Worm (Caenorhabditis elegans) whole organism, L1 larva: Measurements from ENCODE around the gene maoc-1.

Experiments
- C16A3.4 ChIP-seq: fragments of 150-350 bp; optimal IDR thresholded peaks from 2 replicates; lab custom pipeline; 2014; ENCODE audit warnings: missing biosample characterization, missing genetic modification characterization
- F16B12.6 ChIP-seq: fragments of 150-350 bp; optimal IDR thresholded peaks from 2 replicates; lab custom pipeline; 2014; ENCODE audit warnings: missing biosample characterization, missing genetic modification characterization
- blmp-1 ChIP-seq: fragments of 150-350 bp; optimal IDR thresholded peaks from 2 replicates; lab custom pipeline; 2014; ENCODE audit warnings: missing biosample characterization, missing genetic modification characterization
- ceh-63 ChIP-seq: fragments of 200-800 bp; sonication (Bioruptor generic); optimal IDR thresholded peaks from 2 replicates; lab custom pipeline; 2018; ENCODE audit warnings: mild to moderate bottlenecking, missing genetic modification characterization, missing compliant biosample characterization
- ceh-90 ChIP-seq: sonication (generic microtip); optimal IDR thresholded peaks from 2 replicates; lab custom pipeline; 2016; ENCODE audit warnings: missing genetic modification characterization, missing compliant biosample characterization
- ces-1 ChIP-seq: fragments of 150-350 bp; optimal IDR thresholded peaks from 2 replicates; lab custom pipeline; 2014; ENCODE audit warnings: missing biosample characterization, missing genetic modification reagents, missing genetic modification characterization
- dsc-1 ChIP-seq: sonication (generic microtip); optimal IDR thresholded peaks from 2 replicates; lab custom pipeline; 2016; ENCODE audit warnings: mild to moderate bottlenecking, missing genetic modification characterization, missing compliant biosample characterization
- efl-1 ChIP-seq, 4 experiments: fragments of 150-350 bp; optimal IDR thresholded peaks in 3 of 4; peaks in 1 of 4; 1 replicate in 1 of 4; 2 replicates in 3 of 4; lab custom pipeline; 2014; ENCODE audit warnings: missing biosample characterization in 2 of 4, missing genetic modification characterization in 2 of 4, missing genetic modification reagents in 2 of 4
- egl-13 ChIP-seq: sonication (generic microtip); optimal IDR thresholded peaks from 2 replicates; lab custom pipeline; 2016; ENCODE audit warnings: missing genotype, missing genetic modification reagents, missing genetic modification characterization, missing compliant biosample characterization
- egl-27 ChIP-seq, 2 experiments: fragments of 150-350 bp in 1 of 2; sonication (generic microtip); optimal IDR thresholded peaks; 3 replicates each; lab custom pipeline; 2017 to 2018; ENCODE audit warnings: missing biosample characterization in 2 of 2, missing genetic modification characterization in 2 of 2, missing genetic modification reagents in 2 of 2
- elt-2 ChIP-seq: sonication (generic microtip); optimal IDR thresholded peaks from 2 replicates; lab custom pipeline; 2016; ENCODE audit warnings: missing genetic modification characterization, mild to moderate bottlenecking, inconsistent platforms, missing compliant biosample characterization, missing genetic modification reagents
- elt-3 ChIP-seq, 6 experiments: fragments of 150-350 bp in 1 of 6; sonication (generic microtip); optimal IDR thresholded peaks; 2 replicates each; lab custom pipeline; 2017 to 2018; ENCODE audit warnings: missing biosample characterization in 6 of 6, missing genetic modification characterization in 6 of 6, inconsistent platforms in 1 of 6
- fkh-10 ChIP-seq: sonication (generic microtip); optimal IDR thresholded peaks from 2 replicates; lab custom pipeline; 2017; ENCODE audit warnings: missing biosample characterization, missing genetic modification reagents, missing genetic modification characterization
- grh-1 ChIP-seq: fragments of 200-800 bp; sonication (Bioruptor generic); IDR thresholded peaks from 2 replicates; pipeline ENCODE4 v1.3.6; 2022; ENCODE audit warnings: missing genetic modification reagents, missing genetic modification characterization, missing compliant biosample characterization
- hpl-2 ChIP-seq: fragments of 150-350 bp; optimal IDR thresholded peaks from 2 replicates; lab custom pipeline; 2014; ENCODE audit warnings: missing biosample characterization, missing genetic modification reagents, missing genetic modification characterization
- isw-1 ChIP-seq: fragments of 200-800 bp; sonication (Bioruptor generic); IDR thresholded peaks from 2 replicates; pipeline ENCODE4 v1.3.6; 2022; ENCODE audit warnings: missing genetic modification characterization, missing compliant biosample characterization
- jun-1 ChIP-seq: fragments of 150-350 bp; optimal IDR thresholded peaks from 2 replicates; lab custom pipeline; 2014; ENCODE audit warnings: missing biosample characterization, missing genetic modification reagents, missing genetic modification characterization
- lin-14 ChIP-seq: fragments of 200-800 bp; sonication (Bioruptor generic); optimal IDR thresholded peaks from 2 replicates; lab custom pipeline; 2018; ENCODE audit warnings: mild to moderate bottlenecking, missing genetic modification characterization, moderate library complexity, missing compliant biosample characterization
- lin-35 ChIP-seq, 2 experiments: fragments of 150-350 bp; optimal IDR thresholded peaks; 2 replicates each; lab custom pipeline; 2014; ENCODE audit warnings: missing biosample characterization in 2 of 2, missing genetic modification characterization in 2 of 2, missing genetic modification reagents in 2 of 2
- lsy-2 ChIP-seq, 2 experiments: fragments of 150-350 bp; optimal IDR thresholded peaks; 2 replicates each; lab custom pipeline; 2014; ENCODE audit warnings: missing biosample characterization in 2 of 2, missing genetic modification characterization in 2 of 2
- mep-1 ChIP-seq: fragments of 150-350 bp; optimal IDR thresholded peaks from 2 replicates; lab custom pipeline; 2014; ENCODE audit warnings: missing biosample characterization, missing genetic modification characterization
- nhr-12 ChIP-seq: sonication (generic microtip); optimal IDR thresholded peaks from 2 replicates; lab custom pipeline; 2017; ENCODE audit warnings: missing biosample characterization, missing genetic modification characterization
- nhr-71 ChIP-seq: sonication (generic microtip); optimal IDR thresholded peaks from 2 replicates; lab custom pipeline; 2016; ENCODE audit warnings: mild to moderate bottlenecking, missing genetic modification characterization, moderate library complexity, missing compliant biosample characterization
- pax-3 ChIP-seq: fragments of 200-800 bp; sonication (Bioruptor generic); optimal IDR thresholded peaks from 2 replicates; lab custom pipeline; 2018; ENCODE audit warnings: mild to moderate bottlenecking, missing genetic modification characterization, moderate library complexity, missing compliant biosample characterization
- snpc-4 ChIP-seq: fragments of 150-350 bp; optimal IDR thresholded peaks from 2 replicates; lab custom pipeline; 2014; ENCODE audit warnings: missing biosample characterization, missing genetic modification characterization
- snu-23 ChIP-seq: sonication (generic microtip); optimal IDR thresholded peaks from 2 replicates; lab custom pipeline; 2016; ENCODE audit warnings: missing genetic modification characterization, missing compliant biosample characterization
- sptf-1 ChIP-seq: fragments of 150-350 bp; optimal IDR thresholded peaks from 2 replicates; lab custom pipeline; 2014; ENCODE audit warnings: missing biosample characterization, missing genetic modification characterization
- swsn-7 ChIP-seq: sonication (generic microtip); optimal IDR thresholded peaks from 2 replicates; lab custom pipeline; 2016; ENCODE audit warnings: missing genetic modification characterization, missing compliant biosample characterization
- tbx-2 ChIP-seq: sonication (generic microtip); optimal IDR thresholded peaks from 2 replicates; lab custom pipeline; 2016; ENCODE audit warnings: missing genetic modification characterization, missing compliant biosample characterization
- unc-130 ChIP-seq: fragments of 150-350 bp; optimal IDR thresholded peaks from 2 replicates; lab custom pipeline; 2017; ENCODE audit warnings: missing biosample characterization, missing genetic modification characterization, inconsistent platforms
- zip-4 ChIP-seq: fragments of 200-800 bp; sonication (Bioruptor generic); optimal IDR thresholded peaks from 2 replicates; lab custom pipeline; 2018; ENCODE audit warnings: mild to moderate bottlenecking, missing genetic modification characterization, moderate library complexity, missing compliant biosample characterization
- ztf-11 ChIP-seq, 2 experiments: sonication (generic microtip); optimal IDR thresholded peaks; 2 replicates each; lab custom pipeline; 2016 to 2017; ENCODE audit warnings: missing genetic modification characterization in 2 of 2, missing biosample characterization in 1 of 2, missing compliant biosample characterization in 1 of 2

maoc-1 gene

DNA sequence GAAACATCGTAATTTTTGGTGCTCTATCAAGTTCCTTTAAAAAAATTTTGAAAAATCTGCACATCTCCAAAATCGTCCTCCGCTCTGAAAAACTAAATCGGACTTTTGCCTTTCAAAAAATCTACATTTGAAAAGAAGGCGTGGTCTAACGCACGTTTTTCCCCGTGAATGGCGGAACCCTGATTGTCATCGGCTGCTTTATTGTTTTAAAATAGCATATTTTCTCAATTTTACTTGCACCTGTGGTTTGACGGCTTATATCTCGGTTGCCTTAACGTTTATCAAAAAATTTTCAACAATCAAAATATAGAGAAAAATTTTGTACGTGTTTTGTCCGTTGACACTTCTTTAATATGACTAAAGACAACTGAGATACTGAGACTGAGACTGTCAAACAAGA is 35.9 kb downstream of the maoc-1 start:
- TF ChIP-seq tbx-2 (tag; lab: Kevin White, UChicago) = no peak
- TF ChIP-seq efl-1 (optimal IDR thresholded peaks at IDR 0.05; lab: Kevin White, UChicago) = no peak
- peak in 1 of 2 experiments; percentile 54 for TF ChIP-seq efl-1 (GFP tag; optimal IDR thresholded peaks at IDR 0.05 in 1 of 2; lab: Kevin White, UChicago)
- peak; percentile 90 for TF ChIP-seq snpc-4 (tag; lab: Kevin White, UChicago)

DNA sequence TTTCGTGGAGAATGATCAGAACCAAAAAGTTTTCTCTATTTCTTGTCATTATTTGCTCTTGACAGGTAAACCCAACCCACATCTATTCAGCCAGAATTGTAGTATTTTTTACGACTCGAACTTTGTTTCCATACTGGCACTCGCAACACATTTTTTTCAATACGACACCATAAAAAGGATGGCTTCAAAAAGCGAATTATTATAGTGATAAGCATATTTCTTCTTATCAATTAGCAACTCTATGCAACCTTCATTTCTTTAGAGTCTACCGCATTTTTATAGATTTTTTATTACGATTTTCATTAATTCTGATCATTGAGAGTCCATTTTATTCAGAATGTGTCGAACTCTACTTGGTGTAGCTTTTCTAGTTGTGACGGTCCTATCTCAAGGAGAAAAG is 36.4 kb downstream of the maoc-1 start, which contains the start of gene ctsa-3.1:
Gene ctsa-3.1 (plus strand): TSS at position 337 of the 400 bp plus-strand sequence.
- TF ChIP-seq fkh-10 (GFP tag; lab: Kevin White, UChicago) = no peak
- peak; percentile 1 for TF ChIP-seq lin-14
- TF ChIP-seq jun-1 (tag; lab: Kevin White, UChicago) = no peak
- no peak for TF ChIP-seq dsc-1
- TF ChIP-seq elt-2 (tag; lab: Kevin White, UChicago) = peak; percentile 66
- TF ChIP-seq F16B12.6 (tag; lab: Kevin White, UChicago) = no peak

DNA sequence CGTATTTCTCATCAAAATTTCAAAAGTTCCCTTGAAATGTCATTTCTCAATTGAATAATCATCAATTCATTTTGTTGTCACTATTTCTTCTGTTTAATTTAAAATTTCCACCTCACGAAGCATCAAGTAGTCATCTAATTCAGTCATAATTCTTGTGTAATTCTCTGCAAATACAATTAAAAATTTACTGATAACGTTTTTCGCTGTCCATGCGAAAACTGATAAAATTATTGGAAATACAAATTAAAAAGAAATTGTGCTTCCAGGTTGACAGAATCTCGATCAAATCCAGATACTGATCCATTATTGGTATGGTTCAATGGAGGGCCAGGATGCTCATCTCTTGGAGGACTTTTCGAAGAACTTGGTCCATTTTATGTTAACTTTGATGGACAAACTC is 37.2 kb downstream of the maoc-1 start:
- TF ChIP-seq zip-4 (no peak), grh-1 (GFP tag; lab: Robert Waterston, UW) (no peak), tbx-2 (tag; lab: Kevin White, UChicago) (no peak), blmp-1 (tag; lab: Kevin White, UChicago) (no peak), lin-14 (no peak), lin-35 (GFP tag; optimal IDR thresholded peaks at IDR 0.05; lab: Kevin White, UChicago) (peak in 1 of 2 experiments; percentile 4), ces-1 (GFP tag; lab: Kevin White, UChicago) (no peak), snu-23 (GFP tag; lab: Kevin White, UChicago) (no peak), C16A3.4 (no peak), ztf-11 (tag; optimal IDR thresholded peaks at IDR 0.05; lab: Kevin White, UChicago) (no peak), swsn-7 (tag; lab: Kevin White, UChicago) (no peak), mep-1 (tag; lab: Kevin White, UChicago) (no peak), unc-130 (tag; lab: Kevin White, UChicago) (no peak), sptf-1 (tag; lab: Kevin White, UChicago) (no peak), nhr-12 (tag; lab: Kevin White, UChicago) (no peak), isw-1 (GFP tag; lab: Robert Waterston, UW) (no peak), hpl-2 (GFP tag; lab: Kevin White, UChicago) (no peak), elt-3 (tag; optimal IDR thresholded peaks at IDR 0.05; lab: Kevin White, UChicago) (no peak), lsy-2 (tag; optimal IDR thresholded peaks at IDR 0.05; lab: Kevin White, UChicago) (no peak), efl-1 (optimal IDR thresholded peaks at IDR 0.05; lab: Kevin White, UChicago) (no peak), efl-1 (GFP tag; optimal IDR thresholded peaks at IDR 0.05 in 1 of 2; lab: Kevin White, UChicago) (peak in 1 of 2 experiments; percentile 65), elt-2 (tag; lab: Kevin White, UChicago) (peak; percentile 32)

DNA sequence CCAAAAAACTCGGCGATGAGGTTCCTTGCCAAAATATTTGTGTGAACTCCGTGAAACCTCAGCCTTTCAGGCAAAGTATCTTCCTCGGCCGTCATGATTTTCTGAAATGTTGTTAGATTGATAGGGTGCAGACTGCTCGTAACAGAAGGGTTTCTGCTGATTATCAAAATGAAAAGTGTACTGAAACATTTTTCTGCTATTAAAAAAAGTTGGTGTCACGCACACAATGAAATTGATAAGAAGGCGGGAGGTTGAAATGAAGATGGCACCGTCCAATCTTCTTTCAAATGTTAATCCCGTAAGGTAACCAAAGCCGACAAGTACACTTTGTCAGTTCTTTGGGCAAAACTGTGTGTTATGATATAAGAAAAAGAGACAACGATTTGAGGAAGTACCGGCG is 40.9 kb downstream of the maoc-1 start:
- peak; percentile 2 for TF ChIP-seq nhr-71 (tag; lab: Kevin White, UChicago)
- no peak for TF ChIP-seq pax-3 (tag; lab: Kevin White, UChicago)
- peak; percentile 8 for TF ChIP-seq elt-2 (tag; lab: Kevin White, UChicago)
- TF ChIP-seq sptf-1 (tag; lab: Kevin White, UChicago) = no peak
- TF ChIP-seq grh-1 (GFP tag; lab: Robert Waterston, UW) = no peak
- no peak for TF ChIP-seq dsc-1
- no peak for TF ChIP-seq egl-13 (tag; lab: Kevin White, UChicago)
- no peak for TF ChIP-seq jun-1 (tag; lab: Kevin White, UChicago)
- no peak for TF ChIP-seq ceh-90 (tag; lab: Kevin White, UChicago)
- TF ChIP-seq lin-35 (GFP tag; optimal IDR thresholded peaks at IDR 0.05; lab: Kevin White, UChicago) = peak in 1 of 2 experiments; percentile 17
- no peak for TF ChIP-seq egl-27 (tag; optimal IDR thresholded peaks at IDR 0.05; lab: Kevin White, UChicago)
- no peak for TF ChIP-seq efl-1 (optimal IDR thresholded peaks at IDR 0.05; lab: Kevin White, UChicago)
- peak in 1 of 2 experiments; percentile 33 for TF ChIP-seq efl-1 (GFP tag; optimal IDR thresholded peaks at IDR 0.05 in 1 of 2; lab: Kevin White, UChicago)
- no peak for TF ChIP-seq ceh-63 (GFP tag; lab: Kevin White, UChicago)
